Worm (Caenorhabditis elegans) whole organism, young adult: Measurements from ENCODE around the gene arid-1.
"Not testable (repeated sequence)": the region's sequence is repeated elsewhere in the genome, so short reads cannot be mapped to it uniquely, and the experiment has no call there.

Experiments used
- C06A6.2 ChIP-seq: fragments of 200-800 bp; sonication (Bioruptor generic); conservative IDR thresholded peaks from 2 replicates; pipeline ENCODE4 v1.3.6; 2022; ENCODE audit warnings: missing genetic modification characterization, missing compliant biosample characterization
- C17E4.6 ChIP-seq: fragments of 200-800 bp; sonication (Bioruptor generic); IDR thresholded peaks from 2 replicates; pipeline ENCODE4 v1.3.6; 2022; ENCODE audit warnings: missing genetic modification reagents, missing genetic modification characterization, missing compliant biosample characterization
- F23B12.7 ChIP-seq: sonication (generic microtip); optimal IDR thresholded peaks from 2 replicates; lab custom pipeline; 2017; ENCODE audit warnings: missing genetic modification characterization, mild to moderate bottlenecking, missing compliant biosample characterization, antibody characterized with exemption, moderate library complexity; ENCODE audit not compliant: insufficient read depth
- gei-17 ChIP-seq: fragments of 200-800 bp; sonication (Bioruptor generic); optimal IDR thresholded peaks from 2 replicates; lab custom pipeline; 2018; ENCODE audit warnings: mild to moderate bottlenecking, missing genetic modification characterization, missing compliant biosample characterization
- lin-26 ChIP-seq: fragments of 200-800 bp; sonication (Bioruptor generic); IDR thresholded peaks from 2 replicates; pipeline ENCODE4 v1.3.6; 2022; ENCODE audit warnings: missing genetic modification reagents, missing genetic modification characterization, missing compliant biosample characterization
- lir-1 ChIP-seq: fragments of 200-800 bp; sonication (Bioruptor generic); conservative IDR thresholded peaks from 2 replicates; pipeline ENCODE4 v1.3.6; 2022; ENCODE audit warnings: missing genetic modification reagents, missing genetic modification characterization, missing compliant biosample characterization
- mes-4 ChIP-seq: sonication (generic microtip); optimal IDR thresholded peaks from 2 replicates; lab custom pipeline; 2016; ENCODE audit warnings: missing genotype, missing genetic modification characterization, missing compliant biosample characterization
- nfya-1 ChIP-seq: sonication (generic microtip); optimal IDR thresholded peaks from 2 replicates; lab custom pipeline; 2017; ENCODE audit warnings: antibody characterized with exemption, missing compliant biosample characterization, missing genetic modification characterization, borderline replicate concordance; ENCODE audit not compliant: insufficient read depth
- nhr-90 ChIP-seq: sonication (generic microtip); optimal IDR thresholded peaks from 2 replicates; lab custom pipeline; 2016; ENCODE audit warnings: missing genotype, mild to moderate bottlenecking, missing genetic modification characterization, missing compliant biosample characterization
- snpc-4 ChIP-seq, 5 experiments: fragments of 150-350 bp in 1 of 5; sonication (generic microtip) in 4 of 5; optimal IDR thresholded peaks; 2 replicates each; lab custom pipeline; 2014 to 2018; ENCODE audit warnings: missing genetic modification characterization in 5 of 5, missing biosample characterization in 3 of 5, antibody characterized with exemption in 2 of 5, mild to moderate bottlenecking in 2 of 5, missing compliant biosample characterization in 2 of 5, missing genotype in 2 of 5, moderate library complexity in 2 of 5, missing genetic modification reagents in 1 of 5
- unc-62 ChIP-seq: fragments of 150-350 bp; optimal IDR thresholded peaks from 2 replicates; lab custom pipeline; 2014; ENCODE audit warnings: missing biosample characterization, missing genetic modification reagents, missing genetic modification characterization

ce11 chrV:212687-213086 is 26.7 kb downstream of the arid-1 start, which contains the start of gene DC2.5:
- not testable (repeated sequence) for TF ChIP-seq C17E4.6 (GFP tag; lab: Robert Waterston, UW); lin-26; F23B12.7 (tag; lab: Kevin White, UChicago); C06A6.2; snpc-4 (GFP tag; optimal IDR thresholded peaks at IDR 0.05; lab: Kevin White, UChicago); snpc-4 (tag; optimal IDR thresholded peaks at IDR 0.05; lab: Kevin White, UChicago); unc-62; nhr-90 (tag; lab: Kevin White, UChicago); nfya-1; gei-17 (GFP tag; lab: Kevin White, UChicago); lir-1 (GFP tag; lab: Robert Waterston, UW); mes-4 (tag; lab: Kevin White, UChicago)
